Worm (Caenorhabditis elegans) whole organism, L3 larva: ENCODE measurements around the gene syx-2.

Experiments
- ZK546.5 ChIP-seq: sonication (generic microtip); optimal IDR thresholded peaks from 2 replicates; lab custom pipeline; 2017; ENCODE audit warnings: missing biosample characterization, missing genetic modification characterization
- egl-27 ChIP-seq: sonication (generic microtip); optimal IDR thresholded peaks from 4 replicates; lab custom pipeline; 2017; ENCODE audit warnings: missing biosample characterization, missing genetic modification reagents, missing genetic modification characterization
- elt-2 ChIP-seq: sonication (generic microtip); optimal IDR thresholded peaks from 2 replicates; lab custom pipeline; 2016; ENCODE audit warnings: missing genetic modification reagents, mild to moderate bottlenecking, missing genetic modification characterization, missing compliant biosample characterization
- fkh-10 ChIP-seq: sonication (generic microtip); optimal IDR thresholded peaks from 2 replicates; lab custom pipeline; 2017; ENCODE audit warnings: missing biosample characterization, missing genetic modification reagents, missing genetic modification characterization
- lin-39 ChIP-seq: fragments of 150-350 bp; optimal IDR thresholded peaks from 2 replicates; lab custom pipeline; 2018; ENCODE audit warnings: missing biosample characterization, missing genetic modification reagents, missing genetic modification characterization
- mdl-1 ChIP-seq: fragments of 150-350 bp; optimal IDR thresholded peaks from 2 replicates; lab custom pipeline; 2014; ENCODE audit warnings: missing biosample characterization, missing genetic modification characterization
- nhr-12 ChIP-seq: fragments of 150-350 bp; optimal IDR thresholded peaks from 2 replicates; lab custom pipeline; 2014; ENCODE audit warnings: missing biosample characterization, missing genetic modification characterization
- nhr-237 ChIP-seq: fragments of 150-350 bp; optimal IDR thresholded peaks from 2 replicates; lab custom pipeline; 2014; ENCODE audit warnings: missing biosample characterization, missing genetic modification characterization
- skn-1 ChIP-seq: fragments of 150-350 bp; optimal IDR thresholded peaks from 2 replicates; lab custom pipeline; 2014; ENCODE audit warnings: missing biosample characterization, missing genetic modification characterization
- snpc-4 ChIP-seq: fragments of 150-350 bp; optimal IDR thresholded peaks from 2 replicates; lab custom pipeline; 2014; ENCODE audit warnings: missing biosample characterization, missing genetic modification characterization
- ztf-4 ChIP-seq: fragments of 150-350 bp; optimal IDR thresholded peaks from 2 replicates; lab custom pipeline; 2014; ENCODE audit warnings: missing biosample characterization, missing genetic modification characterization

DNA sequence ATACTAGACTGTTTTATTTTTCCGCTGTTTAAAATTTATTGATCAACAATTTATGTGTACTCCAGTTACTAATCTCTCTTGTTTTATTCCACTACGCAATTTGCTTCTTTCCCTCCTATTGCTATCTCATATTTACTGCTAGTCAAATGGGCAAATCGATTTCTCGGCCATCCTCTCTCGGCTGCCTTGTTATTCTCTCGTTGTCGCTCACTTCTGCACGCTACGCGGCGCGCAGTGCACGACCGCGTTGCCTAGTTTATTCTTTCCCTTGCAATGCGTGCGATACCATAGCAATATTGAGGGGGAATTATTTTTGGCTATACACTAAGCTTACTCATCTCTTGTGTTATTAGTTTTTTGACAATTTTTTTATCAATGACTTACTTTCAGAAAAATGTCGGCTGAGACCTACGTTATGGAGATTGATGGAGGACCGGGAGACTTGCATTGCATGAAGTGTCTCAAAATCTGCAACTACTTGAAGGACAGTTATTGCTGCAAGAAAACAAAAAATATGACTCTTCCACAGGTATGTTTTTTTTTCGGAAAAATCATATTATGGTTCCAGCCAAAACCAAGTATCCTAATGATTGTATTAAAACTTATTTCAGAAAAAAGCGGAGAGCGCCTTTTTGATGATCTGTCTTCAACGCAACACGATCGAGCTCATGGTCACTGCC, 17.6 kb downstream of the syx-2 start, which contains the start of gene F48F7.6:
- TF ChIP-seq lin-39 (tag; lab: Kevin White, UChicago) (peak; percentile 92), egl-27 (tag; lab: Kevin White, UChicago) (no peak), nhr-12 (tag; lab: Kevin White, UChicago) (no peak), skn-1 (tag; lab: Kevin White, UChicago) (no peak), fkh-10 (no peak), ztf-4 (no peak), elt-2 (tag; lab: Kevin White, UChicago) (peak; percentile 17), mdl-1 (tag; lab: Kevin White, UChicago) (no peak), nhr-237 (tag; lab: Kevin White, UChicago) (no peak), ZK546.5 (tag; lab: Kevin White, UChicago) (no peak), snpc-4 (tag; lab: Kevin White, UChicago) (peak; percentile 15)
